Worm (Caenorhabditis elegans) whole organism, young adult: ENCODE measurements around the gene K02E11.10.

Source experiments
- C06A6.2 ChIP-seq: fragments of 200-800 bp; sonication (Bioruptor generic); conservative IDR thresholded peaks from 2 replicates; pipeline ENCODE4 v1.3.6; 2022; ENCODE audit warnings: missing genetic modification characterization, missing compliant biosample characterization
- T07F8.4 ChIP-seq: sonication (generic microtip); optimal IDR thresholded peaks from 2 replicates; lab custom pipeline; 2016; ENCODE audit warnings: mild to moderate bottlenecking, missing genetic modification characterization, moderate library complexity, missing compliant biosample characterization
- T26A5.8 ChIP-seq: sonication (generic microtip); optimal IDR thresholded peaks from 2 replicates; lab custom pipeline; 2016; ENCODE audit warnings: missing genetic modification characterization, missing compliant biosample characterization
- ceh-40 ChIP-seq: fragments of 200-800 bp; sonication (Bioruptor generic); IDR thresholded peaks from 2 replicates; pipeline ENCODE4 v1.3.6; 2022; ENCODE audit warnings: missing genetic modification characterization, missing compliant biosample characterization
- efl-1 ChIP-seq: fragments of 150-350 bp; optimal IDR thresholded peaks from 2 replicates; lab custom pipeline; 2014; ENCODE audit warnings: missing biosample characterization, missing genetic modification reagents, missing genetic modification characterization
- egl-44 ChIP-seq: fragments of 200-800 bp; sonication (Bioruptor generic); IDR thresholded peaks from 2 replicates; pipeline ENCODE4 v1.3.6; 2022; ENCODE audit warnings: missing genetic modification reagents, missing genetic modification characterization, missing compliant biosample characterization
- him-1 ChIP-seq: sonication (generic microtip); optimal IDR thresholded peaks from 2 replicates; lab custom pipeline; 2016; ENCODE audit warnings: missing genotype, missing genetic modification reagents, missing genetic modification characterization, missing compliant biosample characterization
- pha-4 ChIP-seq: fragments of 150-350 bp; sonication (generic microtip); optimal IDR thresholded peaks from 2 replicates; lab custom pipeline; 2014; ENCODE audit warnings: missing biosample characterization, missing genetic modification reagents, missing genetic modification characterization
- unc-62 ChIP-seq: fragments of 150-350 bp; optimal IDR thresholded peaks from 2 replicates; lab custom pipeline; 2014; ENCODE audit warnings: missing biosample characterization, missing genetic modification reagents, missing genetic modification characterization

- TF ChIP-seq unc-62 (GFP tag; lab: Kevin White, UChicago) (no peak), egl-44 (GFP tag; lab: Robert Waterston, UW) (no peak), ceh-40 (GFP tag; lab: Robert Waterston, UW) (no peak), efl-1 (GFP tag; lab: Kevin White, UChicago) (no peak), T26A5.8 (no peak), T07F8.4 (tag; lab: Kevin White, UChicago) (no peak), C06A6.2 (no peak), pha-4 (tag; lab: Kevin White, UChicago) (no peak), him-1 (tag; lab: Kevin White, UChicago) (no peak)
Measured at ce11 chrV:14290636-14291035, 49.7 kb upstream of the K02E11.10 start, which contains the start of gene F14D7.18.
